Fruit fly (Drosophila melanogaster): ENCODE results near the gene TrpRS-m.

TrpRS-m gene

dm6 chr3L:17822784-17823383 is 26.6 kb upstream of the TrpRS-m start, which contains the start of the genes Ir75c and Grd (continued):
- TF ChIP-seq CG12299 (tag; optimal IDR thresholded peaks at IDR 0.05), result no peak
- TF ChIP-seq scrt (GFP tag; optimal IDR thresholded peaks at IDR 0.05), result peak; percentile 87
- no peak for TF ChIP-seq CG17328 (GFP tag; IDR thresholded peaks at IDR 0.05)
- TF ChIP-seq CG3847 (GFP tag; IDR thresholded peaks at IDR 0.05), result 0 out of 2 replicates have a peak, but pooled peaks have one; percentile 7
- TF ChIP-seq Ets97D (GFP tag; optimal IDR thresholded peaks at IDR 0.05), result no peak
- 0 out of 3 replicates have a peak, but pooled peaks have one; percentile 24 for TF ChIP-seq hb (GFP tag; IDR thresholded peaks at IDR 0.05; ENCODE audit: partially characterized antibody)
- no peak for TF ChIP-seq CG10979 (tag; optimal IDR thresholded peaks at IDR 0.05)

- TF ChIP-seq tap (tag; optimal IDR thresholded peaks at IDR 0.05) (no peak), CG34224 (GFP tag; IDR thresholded peaks at IDR 0.05; ENCODE audit: partially characterized antibody) (no peak), CG4360 (GFP tag; IDR thresholded peaks at IDR 0.05) (no peak), Xrp1 (GFP tag; IDR thresholded peaks at IDR 0.05) (no peak), D19A (tag; optimal IDR thresholded peaks at IDR 0.05) (no peak), CG14710 (tag; optimal IDR thresholded peaks at IDR 0.05) (no peak), stwl (tag; optimal IDR thresholded peaks at IDR 0.05) (no peak), ci (GFP tag; IDR thresholded peaks at IDR 0.05) (no peak), CG7786 (GFP tag; optimal IDR thresholded peaks at IDR 0.05) (no peak), scrt (GFP tag; optimal IDR thresholded peaks at IDR 0.05) (no peak), lmd (GFP tag; IDR thresholded peaks at IDR 0.05) (no peak), HHEX (GFP tag; optimal IDR thresholded peaks at IDR 0.05) (no peak), Taf1 (GFP tag; IDR thresholded peaks at IDR 0.05) (no peak), kah (GFP tag; optimal IDR thresholded peaks at IDR 0.05) (no peak), CG5180 (GFP tag; optimal IDR thresholded peaks at IDR 0.05) (no peak), Blimp-1 (GFP tag; optimal IDR thresholded peaks at IDR 0.05) (no peak)
Observed at dm6 chr3L:17833525-17833924, 16.0 kb upstream of the TrpRS-m start, which contains the start of gene CG32188. Gene CG32188 (minus strand): TSS chr3L:17833625.

dm6 chr3L:17835074-17835473 is 14.5 kb upstream of the TrpRS-m start, which contains the start of gene CG32189:
Gene CG32189 (minus strand): TSS chr3L:17835174.
- TF ChIP-seq mam (GFP tag; optimal IDR thresholded peaks at IDR 0.05) (no peak), maf-S (GFP tag; optimal IDR thresholded peaks at IDR 0.05) (no peak), Abd-B (GFP tag; optimal IDR thresholded peaks at IDR 0.05) (no peak), CG6654 (GFP tag; optimal IDR thresholded peaks at IDR 0.05) (no peak), esg (GFP tag; conservative IDR thresholded peaks at IDR 0.05) (no peak), Dad (GFP tag; optimal IDR thresholded peaks at IDR 0.05) (no peak), rib (GFP tag; IDR thresholded peaks at IDR 0.05) (no peak), CG12071 (GFP tag; optimal IDR thresholded peaks at IDR 0.05) (no peak), CG13296 (GFP tag; optimal IDR thresholded peaks at IDR 0.05) (no peak), CG4854 (GFP tag; optimal IDR thresholded peaks at IDR 0.05) (no peak), lov (optimal IDR thresholded peaks at IDR 0.05) (no peak), lov (GFP tag; IDR thresholded peaks at IDR 0.05) (no peak), kah (GFP tag; optimal IDR thresholded peaks at IDR 0.05) (no peak), Mad (GFP tag; optimal IDR thresholded peaks at IDR 0.05) (no peak), jigr1 (GFP tag; IDR thresholded peaks at IDR 0.05) (no peak), CG7786 (GFP tag; optimal IDR thresholded peaks at IDR 0.05) (no peak), CG12942 (GFP tag; optimal IDR thresholded peaks at IDR 0.05) (no peak), BtbVII (GFP tag; optimal IDR thresholded peaks at IDR 0.05) (no peak), chinmo (GFP tag; IDR thresholded peaks at IDR 0.05; ENCODE audit: partially characterized antibody) (no peak), CG13894 (tag; optimal IDR thresholded peaks at IDR 0.05) (no peak), CG10431 (GFP tag; optimal IDR thresholded peaks at IDR 0.05) (no peak)
